Worm (Caenorhabditis elegans): ENCODE measurements around the gene ddr-2.

- TF ChIP-seq elt-1 (tag; optimal IDR thresholded peaks at IDR 0.05; ENCODE audit: borderline replicate concordance, insufficient read depth) (no peak), elt-3 (tag; optimal IDR thresholded peaks at IDR 0.05) (no peak), unc-62 (GFP tag; optimal IDR thresholded peaks at IDR 0.05) (no peak), nhr-28 (tag; optimal IDR thresholded peaks at IDR 0.05) (no peak), pha-4 (tag; optimal IDR thresholded peaks at IDR 0.05) (peak; percentile 53), ztf-11 (tag; optimal IDR thresholded peaks at IDR 0.05) (no peak), blmp-1 (tag; optimal IDR thresholded peaks at IDR 0.05) (no peak), lin-13 (tag; optimal IDR thresholded peaks at IDR 0.05) (no peak), zip-8 (tag; optimal IDR thresholded peaks at IDR 0.05) (no peak), bed-3 (GFP tag; optimal IDR thresholded peaks at IDR 0.05) (no peak), ham-2 (GFP tag; optimal IDR thresholded peaks at IDR 0.05) (no peak), sptf-1 (tag; optimal IDR thresholded peaks at IDR 0.05) (no peak)
Measured at ce11 chrX:3306594-3307296, 8.4 kb upstream of the ddr-2 start.
